Worm (Caenorhabditis elegans): Measurements from ENCODE around the gene C02F5.3.

DNA sequence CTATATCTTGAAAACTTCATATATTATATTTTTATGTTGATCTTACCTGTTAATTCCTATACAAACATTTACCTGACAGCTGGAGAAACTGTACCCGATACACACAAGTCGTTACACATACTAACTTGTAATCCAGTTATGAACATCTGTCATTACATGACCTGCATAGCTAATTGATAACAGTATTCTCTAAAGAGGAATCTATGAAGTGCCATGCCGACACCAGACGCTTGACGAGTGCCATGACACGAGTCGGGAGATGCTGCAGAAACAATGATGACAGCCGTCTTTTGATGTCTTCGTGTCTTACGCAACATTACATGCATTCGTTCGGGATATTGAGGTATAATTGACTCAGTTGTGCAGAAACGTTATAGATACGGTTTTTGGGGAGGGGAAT is 25.6 kb upstream of the C02F5.3 start:
- no peak for TF ChIP-seq nhr-76 (tag; optimal IDR thresholded peaks at IDR 0.05)
- no peak for TF ChIP-seq tbx-2 (tag; optimal IDR thresholded peaks at IDR 0.05)
- TF ChIP-seq mdl-1 (tag; optimal IDR thresholded peaks at IDR 0.05): no peak
- no peak for TF ChIP-seq ama-1 (optimal IDR thresholded peaks at IDR 0.05)
- TF ChIP-seq nhr-25 (tag; optimal IDR thresholded peaks at IDR 0.05): no peak
- no peak for TF ChIP-seq snpc-4 (tag; optimal IDR thresholded peaks at IDR 0.05)
- TF ChIP-seq fos-1 (tag; optimal IDR thresholded peaks at IDR 0.05): no peak
- no peak for TF ChIP-seq pqm-1 (tag; optimal IDR thresholded peaks at IDR 0.05)
- no peak for TF ChIP-seq mml-1 (tag; optimal IDR thresholded peaks at IDR 0.05)
- no peak for TF ChIP-seq nfya-1 (tag; optimal IDR thresholded peaks at IDR 0.05; ENCODE audit: insufficient read depth)
